Worm (Caenorhabditis elegans) whole organism, L3 larva: ENCODE results near the gene unc-8.
"Not testable (repeated sequence)": the region's sequence is repeated elsewhere in the genome, so short reads cannot be mapped to it uniquely, and the experiment has no call there.

ENCODE experiments used
- aly-2 ChIP-seq: fragments of 150-350 bp; optimal IDR thresholded peaks from 2 replicates; lab custom pipeline; 2014; ENCODE audit warnings: missing biosample characterization, missing genetic modification characterization
- egl-27 ChIP-seq: sonication (generic microtip); optimal IDR thresholded peaks from 4 replicates; lab custom pipeline; 2017; ENCODE audit warnings: missing biosample characterization, missing genetic modification reagents, missing genetic modification characterization
- elt-1 ChIP-seq: fragments of 150-350 bp; optimal IDR thresholded peaks from 2 replicates; lab custom pipeline; 2014; ENCODE audit warnings: missing biosample characterization, missing genetic modification characterization
- elt-3 ChIP-seq, 3 experiments: fragments of 150-350 bp in 1 of 3; sonication (generic microtip) in 2 of 3; optimal IDR thresholded peaks; 2 replicates in 2 of 3; 4 replicates in 1 of 3; lab custom pipeline; 2014 to 2017; ENCODE audit warnings: missing biosample characterization in 3 of 3, missing genetic modification characterization in 3 of 3
- fkh-10 ChIP-seq: sonication (generic microtip); optimal IDR thresholded peaks from 2 replicates; lab custom pipeline; 2017; ENCODE audit warnings: missing biosample characterization, missing genetic modification reagents, missing genetic modification characterization
- fos-1 ChIP-seq: fragments of 150-350 bp; optimal IDR thresholded peaks from 2 replicates; lab custom pipeline; 2014; ENCODE audit warnings: missing biosample characterization, missing genetic modification characterization
- hmg-11 ChIP-seq: sonication (generic microtip); optimal IDR thresholded peaks from 2 replicates; lab custom pipeline; 2016; ENCODE audit warnings: missing genetic modification characterization, missing compliant biosample characterization
- lin-15B ChIP-seq: fragments of 150-350 bp; optimal IDR thresholded peaks from 2 replicates; lab custom pipeline; 2014; ENCODE audit warnings: missing biosample characterization, missing genetic modification characterization
- lin-39 ChIP-seq: fragments of 150-350 bp; optimal IDR thresholded peaks from 2 replicates; lab custom pipeline; 2018; ENCODE audit warnings: missing biosample characterization, missing genetic modification reagents, missing genetic modification characterization
- mdl-1 ChIP-seq: fragments of 150-350 bp; optimal IDR thresholded peaks from 2 replicates; lab custom pipeline; 2014; ENCODE audit warnings: missing biosample characterization, missing genetic modification characterization
- mml-1 ChIP-seq: fragments of 150-350 bp; sonication (generic microtip); optimal IDR thresholded peaks from 3 replicates; lab custom pipeline; 2014; ENCODE audit warnings: missing biosample characterization, missing genetic modification characterization
- nhr-11 ChIP-seq: fragments of 150-350 bp; optimal IDR thresholded peaks from 2 replicates; lab custom pipeline; 2014; ENCODE audit warnings: missing biosample characterization, missing genetic modification characterization
- nhr-43 ChIP-seq: sonication (generic microtip); optimal IDR thresholded peaks from 2 replicates; lab custom pipeline; 2016; ENCODE audit warnings: mild to moderate bottlenecking, missing genetic modification characterization, missing compliant biosample characterization; ENCODE audit not compliant: poor library complexity, severe bottlenecking
- nhr-67 ChIP-seq: fragments of 150-350 bp; optimal IDR thresholded peaks from 2 replicates; lab custom pipeline; 2014; ENCODE audit warnings: missing biosample characterization, missing genetic modification characterization
- nhr-76 ChIP-seq: fragments of 150-350 bp; sonication (generic microtip); optimal IDR thresholded peaks from 5 replicates; lab custom pipeline; 2014; ENCODE audit warnings: missing biosample characterization, missing genetic modification characterization
- tbx-2 ChIP-seq: sonication (generic microtip); optimal IDR thresholded peaks from 2 replicates; lab custom pipeline; 2016; ENCODE audit warnings: mild to moderate bottlenecking, missing genetic modification characterization, missing compliant biosample characterization
- ztf-4 ChIP-seq: fragments of 150-350 bp; optimal IDR thresholded peaks from 2 replicates; lab custom pipeline; 2014; ENCODE audit warnings: missing biosample characterization, missing genetic modification characterization

unc-8 gene

ce11 chrIV:7245592-7245991 lies 48.6 kb downstream of the unc-8 start:
- no peak for TF ChIP-seq nhr-43 (tag; lab: Kevin White, UChicago)
- no peak for TF ChIP-seq ztf-4 (tag; lab: Kevin White, UChicago)
- TF ChIP-seq hmg-11 (tag; lab: Kevin White, UChicago), result no peak
- no peak for TF ChIP-seq lin-15B (tag; lab: Kevin White, UChicago)
- no peak for TF ChIP-seq mdl-1 (tag; lab: Kevin White, UChicago)
- no peak for TF ChIP-seq tbx-2 (tag; lab: Kevin White, UChicago)
- no peak for TF ChIP-seq elt-1 (tag; lab: Kevin White, UChicago)
- no peak for TF ChIP-seq nhr-76
- TF ChIP-seq lin-39, result no peak
- TF ChIP-seq fos-1 (tag; lab: Kevin White, UChicago), result no peak
- no peak for TF ChIP-seq nhr-67 (tag; lab: Kevin White, UChicago)

DNA sequence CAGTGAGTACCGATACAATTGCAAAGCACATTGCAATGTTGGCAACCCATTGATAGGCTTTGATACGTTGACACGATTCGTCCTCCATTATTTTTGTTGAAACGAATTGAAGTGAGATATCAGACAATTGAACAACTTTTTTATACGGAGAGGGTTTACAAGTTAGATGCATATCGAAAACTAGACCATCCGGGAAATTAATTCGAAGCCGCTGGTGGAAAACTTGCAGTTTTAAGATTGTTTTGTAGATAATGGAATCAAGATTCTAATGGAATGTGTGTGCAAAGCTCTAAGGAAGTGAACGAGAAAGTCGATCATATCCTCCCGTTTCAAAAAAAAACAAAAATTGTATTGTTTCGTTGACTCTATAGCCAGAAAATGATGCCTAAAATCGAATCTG lies 49.6 kb downstream of the unc-8 start, which contains the start of gene col-114:
Gene col-114, minus strand, starts transcription at position 101 of the 400 bp plus-strand sequence.
- no peak for TF ChIP-seq fkh-10 (GFP tag; lab: Kevin White, UChicago)
- TF ChIP-seq elt-3 (tag; optimal IDR thresholded peaks at IDR 0.05; lab: Kevin White, UChicago), result no peak

- not testable (repeated sequence) for TF ChIP-seq aly-2; mml-1 (tag; lab: Kevin White, UChicago); elt-3 (tag; optimal IDR thresholded peaks at IDR 0.05; lab: Kevin White, UChicago)
- TF ChIP-seq, all 47 proteins: peak for 0; not testable (repeated sequence) for 47
Observed at ce11 chrIV:7247243-7247642, 50.3 kb downstream of the unc-8 start, which contains the start of gene D2024.1. Gene D2024.1 (plus strand): TSS chrIV:7247543.

DNA sequence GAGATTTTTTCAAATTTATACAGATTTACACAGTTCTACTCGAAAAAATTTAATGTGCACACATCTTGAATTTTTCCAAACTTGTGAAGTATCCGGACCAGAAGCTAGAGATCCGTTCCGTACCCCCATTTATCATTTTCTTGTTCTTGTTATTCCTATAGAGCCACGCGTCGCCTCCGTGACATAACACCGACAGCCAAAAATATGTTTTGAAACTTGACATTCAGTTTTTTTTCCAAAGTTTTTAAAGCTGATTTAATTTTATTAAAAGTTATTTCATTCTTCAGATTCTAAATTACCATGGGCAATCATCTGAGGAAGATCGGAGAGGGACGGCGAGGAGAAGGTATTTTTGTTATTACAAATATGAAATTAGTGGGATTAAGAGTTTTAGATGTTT lies 53.2 kb downstream of the unc-8 start, which contains the start of gene D2024.18:
Gene D2024.18, plus strand, starts transcription at position 301 of the 400 bp plus-strand sequence.
- TF ChIP-seq nhr-11 (tag; lab: Kevin White, UChicago), result no peak
- TF ChIP-seq mml-1 (tag; lab: Kevin White, UChicago), result no peak
- TF ChIP-seq egl-27 (tag; lab: Kevin White, UChicago), result no peak
